Worm (Caenorhabditis elegans): ENCODE results near the gene ttr-43.

DNA sequence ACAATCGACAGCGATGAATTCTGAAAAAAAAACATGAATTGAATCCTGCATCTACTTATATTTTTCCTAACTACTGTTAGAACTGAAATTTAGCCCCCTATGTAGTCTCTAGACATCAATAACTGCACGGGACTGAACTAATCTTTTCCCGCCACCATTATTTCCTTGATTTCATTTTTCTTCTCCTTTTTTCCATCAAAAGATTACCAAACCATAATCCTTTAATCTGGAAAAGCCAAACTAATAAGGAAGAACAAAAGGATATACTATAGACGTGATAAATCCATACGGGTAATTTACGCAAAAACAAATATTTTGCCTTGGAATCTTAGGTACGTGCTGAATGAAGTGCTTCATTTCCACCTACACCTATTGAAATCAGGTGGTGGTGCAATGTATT lies 23.2 kb downstream of the ttr-43 start:
- TF ChIP-seq tbx-37 (GFP tag; conservative IDR thresholded peaks at IDR 0.05) (no peak), hmbx-1 (tag; optimal IDR thresholded peaks at IDR 0.05) (no peak), hnd-1 (tag; optimal IDR thresholded peaks at IDR 0.05) (no peak), ama-1 (optimal IDR thresholded peaks at IDR 0.05) (no peak), tra-4 (tag; optimal IDR thresholded peaks at IDR 0.05) (no peak), ceh-13 (GFP tag; optimal IDR thresholded peaks at IDR 0.05) (no peak), aly-1 (tag; optimal IDR thresholded peaks at IDR 0.05) (no peak), hmg-4 (GFP tag; optimal IDR thresholded peaks at IDR 0.05) (no peak), F13C5.2 (tag; optimal IDR thresholded peaks at IDR 0.05) (no peak)

Measured in whole organism, early embryonic.